Worm (Caenorhabditis elegans): Measurements from ENCODE around the gene suca-1.

Gene suca-1

DNA sequence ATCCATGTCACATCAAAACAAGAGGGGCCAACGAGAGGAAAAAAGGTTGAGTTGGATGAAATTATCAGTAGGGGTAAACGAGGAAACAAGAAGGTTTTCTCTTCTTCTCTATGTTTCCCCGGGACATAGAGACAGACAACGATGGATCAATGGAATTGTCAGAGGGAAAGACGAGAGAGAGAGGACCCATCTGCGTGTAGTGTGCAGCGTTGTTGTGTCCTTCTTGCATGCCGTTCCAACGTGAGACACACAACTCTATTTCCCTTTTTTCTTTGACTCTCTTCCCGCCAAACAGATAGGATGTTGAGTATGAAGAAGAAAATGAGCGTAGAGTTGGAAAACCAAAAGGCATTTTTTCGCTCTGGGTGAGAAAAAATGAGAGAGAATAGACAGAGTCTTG is 1.0 kb upstream of the suca-1 start (continued):
- TF ChIP-seq bed-1 (GFP tag; IDR thresholded peaks at IDR 0.05) (no peak), cebp-1 (GFP tag; IDR thresholded peaks at IDR 0.05) (no peak), cebp-1 (tag; optimal IDR thresholded peaks at IDR 0.05) (peak; percentile 35), ceh-100 (GFP tag; IDR thresholded peaks at IDR 0.05) (no peak), lag-1 (GFP tag; IDR thresholded peaks at IDR 0.05) (no peak), lsl-1 (GFP tag; optimal IDR thresholded peaks at IDR 0.05) (no peak), K12H6.12 (tag; optimal IDR thresholded peaks at IDR 0.05) (peak; percentile 57), ztf-28 (GFP tag; IDR thresholded peaks at IDR 0.05) (no peak), xnd-1 (tag; optimal IDR thresholded peaks at IDR 0.05) (no peak), nfya-2 (GFP tag; IDR thresholded peaks at IDR 0.05) (no peak), C06A6.2 (GFP tag; conservative IDR thresholded peaks at IDR 0.05) (no peak), lin-54 (GFP tag; optimal IDR thresholded peaks at IDR 0.05) (no peak), him-1 (tag; optimal IDR thresholded peaks at IDR 0.05) (no peak), fkh-3 (tag; optimal IDR thresholded peaks at IDR 0.05) (no peak), attf-5 (GFP tag; optimal IDR thresholded peaks at IDR 0.05) (peak; percentile 53), ceh-79 (tag; optimal IDR thresholded peaks at IDR 0.05) (no peak), dox-1 (GFP tag; IDR thresholded peaks at IDR 0.05) (peak; percentile 49; the same call in 1 of the 2 replicates)

DNA sequence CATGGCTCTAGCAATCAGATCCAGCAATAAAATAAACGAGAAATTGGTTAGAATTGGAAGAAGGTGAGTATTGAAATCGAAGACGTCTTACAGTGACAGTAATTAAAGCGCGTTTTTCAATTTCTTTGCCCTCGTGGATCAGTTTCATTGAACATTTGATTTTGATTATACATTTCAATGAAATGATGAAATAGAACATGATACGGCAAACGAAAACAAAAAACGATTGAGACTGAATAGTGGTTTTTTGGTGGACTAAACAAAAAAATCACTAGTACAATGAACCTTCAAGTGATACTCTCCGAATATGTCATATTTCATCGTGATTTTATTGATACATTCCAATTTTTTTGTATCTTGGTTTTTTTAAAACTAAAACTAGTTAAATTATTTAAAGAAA is 3.4 kb downstream of the suca-1 start, which contains the start of gene haly-1:
Gene haly-1 (minus strand): TSS at position 101 of the 400 bp plus-strand sequence.
- TF ChIP-seq F52B5.7 (tag; optimal IDR thresholded peaks at IDR 0.05) (no peak), nhr-27 (tag; optimal IDR thresholded peaks at IDR 0.05) (no peak), xnd-1 (tag; optimal IDR thresholded peaks at IDR 0.05) (no peak), nhr-120 (GFP tag; IDR thresholded peaks at IDR 0.05) (no peak), F57A8.1 (GFP tag; optimal IDR thresholded peaks at IDR 0.05) (no peak), ceh-58 (GFP tag; IDR thresholded peaks at IDR 0.05) (no peak), dpl-1 (GFP tag; optimal IDR thresholded peaks at IDR 0.05) (no peak), die-1 (tag; optimal IDR thresholded peaks at IDR 0.05) (no peak), ceh-27 (GFP tag; optimal IDR thresholded peaks at IDR 0.05) (no peak), snpc-4 (GFP tag; optimal IDR thresholded peaks at IDR 0.05) (no peak), snpc-4 (tag; optimal IDR thresholded peaks at IDR 0.05) (no peak), pha-4 (tag; optimal IDR thresholded peaks at IDR 0.05) (no peak), snpc-1.3 (tag; optimal IDR thresholded peaks at IDR 0.05; ENCODE audit: insufficient read depth) (no peak), tbp1 (GFP tag; optimal IDR thresholded peaks at IDR 0.05) (no peak)

DNA sequence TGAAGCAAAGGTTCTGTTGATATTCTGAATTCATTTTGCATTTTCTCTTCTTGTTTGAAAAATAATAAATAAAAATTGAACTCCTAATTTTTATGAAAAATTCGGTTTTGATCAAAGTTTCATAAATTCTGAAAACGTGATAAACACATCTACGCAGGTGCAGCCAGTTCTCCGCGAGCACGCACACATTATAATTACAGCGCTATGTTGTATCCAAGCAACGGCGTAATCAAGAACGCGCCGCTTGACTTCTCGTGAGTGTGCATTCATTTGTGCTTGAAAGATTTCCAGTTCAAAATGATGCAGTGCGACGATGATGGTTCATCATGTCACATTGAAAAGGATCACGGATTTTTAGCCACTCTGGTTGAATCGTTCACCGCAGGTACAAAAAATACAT is 8.0 kb downstream of the suca-1 start, which contains the start of gene F47B10.3:
Gene F47B10.3 (plus strand): TSS at position 301 of the 400 bp plus-strand sequence.
- TF ChIP-seq unc-62 (GFP tag; optimal IDR thresholded peaks at IDR 0.05) (no peak), C06A6.2 (GFP tag; conservative IDR thresholded peaks at IDR 0.05) (no peak), zfh-2 (GFP tag; conservative IDR thresholded peaks at IDR 0.05) (no peak), F23B12.7 (tag; optimal IDR thresholded peaks at IDR 0.05; ENCODE audit: insufficient read depth) (no peak)

DNA sequence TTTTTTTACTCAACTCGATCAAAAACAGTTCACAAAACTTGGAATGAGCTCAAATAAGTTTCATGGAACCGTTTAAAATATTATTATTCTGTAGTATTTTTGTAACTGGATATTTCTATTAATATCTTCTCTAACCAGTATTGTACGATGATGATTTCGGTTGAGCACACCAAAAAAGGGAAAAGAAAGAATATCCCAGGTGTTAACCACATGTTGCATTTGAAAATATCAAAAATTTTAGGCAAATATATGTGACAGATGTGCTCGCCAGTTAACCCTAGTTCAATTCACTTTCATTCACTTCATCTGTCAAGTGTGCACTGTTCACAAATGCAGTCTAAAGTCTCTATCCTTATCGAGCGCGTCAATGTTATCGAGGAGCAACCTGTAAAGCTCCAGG is 8.9 kb downstream of the suca-1 start, which contains the start of gene F47B10.4:
Gene F47B10.4 (plus strand): TSS at position 301 of the 400 bp plus-strand sequence.
- no peak for TF ChIP-seq sdz-38 (tag; optimal IDR thresholded peaks at IDR 0.05)
- TF ChIP-seq Y79H2A.3 (GFP tag; conservative IDR thresholded peaks at IDR 0.05) = no peak
- no peak for TF ChIP-seq bed-2 (GFP tag; IDR thresholded peaks at IDR 0.05)
- no peak for TF ChIP-seq F49E8.2 (tag; optimal IDR thresholded peaks at IDR 0.05; ENCODE audit: insufficient read depth)
- no peak for TF ChIP-seq B0035.1 (tag; optimal IDR thresholded peaks at IDR 0.05)
- no peak for TF ChIP-seq B0336.3 (GFP tag; IDR thresholded peaks at IDR 0.05)
- TF ChIP-seq ccch-3 (GFP tag; optimal IDR thresholded peaks at IDR 0.05) = no peak
- no peak for TF ChIP-seq ceh-40 (GFP tag; IDR thresholded peaks at IDR 0.05)
- TF ChIP-seq ceh-91 (GFP tag; IDR thresholded peaks at IDR 0.05) = no peak
- no peak for TF ChIP-seq C17E4.6 (GFP tag; IDR thresholded peaks at IDR 0.05)
- TF ChIP-seq ztf-25 (GFP tag; IDR thresholded peaks at IDR 0.05) = no peak
- no peak for TF ChIP-seq chd-7 (tag; optimal IDR thresholded peaks at IDR 0.05)
- no peak for TF ChIP-seq lin-40 (tag; optimal IDR thresholded peaks at IDR 0.05)

All from whole organism, young adult.